Worm (Caenorhabditis elegans) whole organism, L1 larva: ENCODE data around the gene Y48B6A.5.

Experiments used
- C04F5.9 ChIP-seq: sonication (generic microtip); optimal IDR thresholded peaks from 2 replicates; lab custom pipeline; 2016; ENCODE audit warnings: missing genetic modification characterization, missing compliant biosample characterization
- C16A3.4 ChIP-seq: fragments of 150-350 bp; optimal IDR thresholded peaks from 2 replicates; lab custom pipeline; 2014; ENCODE audit warnings: missing biosample characterization, missing genetic modification characterization
- C34B4.2 ChIP-seq: sonication (generic microtip); optimal IDR thresholded peaks from 2 replicates; lab custom pipeline; 2017; ENCODE audit warnings: mild to moderate bottlenecking, missing genetic modification characterization, missing compliant biosample characterization
- F16B12.6 ChIP-seq: fragments of 150-350 bp; optimal IDR thresholded peaks from 2 replicates; lab custom pipeline; 2014; ENCODE audit warnings: missing biosample characterization, missing genetic modification characterization
- aha-1 ChIP-seq: fragments of 150-350 bp; optimal IDR thresholded peaks from 2 replicates; lab custom pipeline; 2014; ENCODE audit warnings: missing biosample characterization, missing genetic modification characterization
- ama-1 ChIP-seq: fragments of 150-350 bp; optimal IDR thresholded peaks from 2 replicates; lab custom pipeline; 2014
- blmp-1 ChIP-seq: fragments of 150-350 bp; optimal IDR thresholded peaks from 2 replicates; lab custom pipeline; 2014; ENCODE audit warnings: missing biosample characterization, missing genetic modification characterization
- ceh-63 ChIP-seq: fragments of 200-800 bp; sonication (Bioruptor generic); optimal IDR thresholded peaks from 2 replicates; lab custom pipeline; 2018; ENCODE audit warnings: mild to moderate bottlenecking, missing genetic modification characterization, missing compliant biosample characterization
- ces-1 ChIP-seq: fragments of 150-350 bp; optimal IDR thresholded peaks from 2 replicates; lab custom pipeline; 2014; ENCODE audit warnings: missing biosample characterization, missing genetic modification reagents, missing genetic modification characterization
- efl-1 ChIP-seq, 4 experiments: fragments of 150-350 bp; optimal IDR thresholded peaks in 3 of 4; peaks in 1 of 4; 1 replicate in 1 of 4; 2 replicates in 3 of 4; lab custom pipeline; 2014; ENCODE audit warnings: missing biosample characterization in 2 of 4, missing genetic modification characterization in 2 of 4, missing genetic modification reagents in 2 of 4
- efl-3 ChIP-seq: fragments of 200-800 bp; sonication (Bioruptor generic); optimal IDR thresholded peaks from 2 replicates; lab custom pipeline; 2018; ENCODE audit warnings: mild to moderate bottlenecking, missing genetic modification characterization, missing compliant biosample characterization
- egl-27 ChIP-seq, 2 experiments: fragments of 150-350 bp in 1 of 2; sonication (generic microtip); optimal IDR thresholded peaks; 3 replicates each; lab custom pipeline; 2017 to 2018; ENCODE audit warnings: missing biosample characterization in 2 of 2, missing genetic modification characterization in 2 of 2, missing genetic modification reagents in 2 of 2
- fkh-8 ChIP-seq: sonication (generic microtip); optimal IDR thresholded peaks from 2 replicates; lab custom pipeline; 2016; ENCODE audit warnings: mild to moderate bottlenecking, missing genetic modification characterization, missing compliant biosample characterization
- irx-1 ChIP-seq: sonication (generic microtip); optimal IDR thresholded peaks from 2 replicates; lab custom pipeline; 2016; ENCODE audit warnings: missing genetic modification characterization, missing compliant biosample characterization
- jun-1 ChIP-seq: fragments of 150-350 bp; optimal IDR thresholded peaks from 2 replicates; lab custom pipeline; 2014; ENCODE audit warnings: missing biosample characterization, missing genetic modification reagents, missing genetic modification characterization
- lin-14 ChIP-seq: fragments of 200-800 bp; sonication (Bioruptor generic); optimal IDR thresholded peaks from 2 replicates; lab custom pipeline; 2018; ENCODE audit warnings: mild to moderate bottlenecking, missing genetic modification characterization, moderate library complexity, missing compliant biosample characterization
- lin-15B ChIP-seq: fragments of 150-350 bp; sonication (generic microtip); optimal IDR thresholded peaks from 3 replicates; lab custom pipeline; 2014; ENCODE audit warnings: missing biosample characterization, missing genetic modification characterization
- lin-35 ChIP-seq, 2 experiments: fragments of 150-350 bp; optimal IDR thresholded peaks; 2 replicates each; lab custom pipeline; 2014; ENCODE audit warnings: missing biosample characterization in 2 of 2, missing genetic modification characterization in 2 of 2, missing genetic modification reagents in 2 of 2
- lin-39 ChIP-seq: fragments of 150-350 bp; optimal IDR thresholded peaks from 2 replicates; lab custom pipeline; 2014; ENCODE audit warnings: missing biosample characterization, missing genetic modification reagents, missing genetic modification characterization
- lsy-2 ChIP-seq, 2 experiments: fragments of 150-350 bp; optimal IDR thresholded peaks; 2 replicates each; lab custom pipeline; 2014; ENCODE audit warnings: missing biosample characterization in 2 of 2, missing genetic modification characterization in 2 of 2
- mef-2 ChIP-seq: fragments of 150-350 bp; optimal IDR thresholded peaks from 2 replicates; lab custom pipeline; 2014; ENCODE audit warnings: missing biosample characterization, missing genetic modification characterization
- mep-1 ChIP-seq: fragments of 150-350 bp; optimal IDR thresholded peaks from 2 replicates; lab custom pipeline; 2014; ENCODE audit warnings: missing biosample characterization, missing genetic modification characterization
- nhr-11 ChIP-seq: fragments of 150-350 bp; optimal IDR thresholded peaks from 2 replicates; lab custom pipeline; 2014; ENCODE audit warnings: missing biosample characterization, missing genetic modification characterization
- nhr-20 ChIP-seq: sonication (generic microtip); optimal IDR thresholded peaks from 2 replicates; lab custom pipeline; 2016; ENCODE audit warnings: mild to moderate bottlenecking, missing genetic modification characterization, missing compliant biosample characterization
- nhr-47 ChIP-seq: sonication (generic microtip); optimal IDR thresholded peaks from 2 replicates; lab custom pipeline; 2016; ENCODE audit warnings: mild to moderate bottlenecking, missing genetic modification characterization, moderate library complexity, missing compliant biosample characterization
- nhr-71 ChIP-seq: sonication (generic microtip); optimal IDR thresholded peaks from 2 replicates; lab custom pipeline; 2016; ENCODE audit warnings: mild to moderate bottlenecking, missing genetic modification characterization, moderate library complexity, missing compliant biosample characterization
- nhr-76 ChIP-seq: sonication (generic microtip); optimal IDR thresholded peaks from 2 replicates; lab custom pipeline; 2017; ENCODE audit warnings: missing biosample characterization, missing genetic modification characterization
- nhr-77 ChIP-seq: fragments of 150-350 bp; optimal IDR thresholded peaks from 2 replicates; lab custom pipeline; 2014; ENCODE audit warnings: missing biosample characterization, missing genetic modification characterization
- nhr-84 ChIP-seq: sonication (generic microtip); optimal IDR thresholded peaks from 2 replicates; lab custom pipeline; 2017; ENCODE audit warnings: missing biosample characterization, missing genetic modification characterization
- nhr-90 ChIP-seq: sonication (generic microtip); optimal IDR thresholded peaks from 2 replicates; lab custom pipeline; 2016; ENCODE audit warnings: mild to moderate bottlenecking, missing genetic modification characterization, missing compliant biosample characterization; ENCODE audit not compliant: poor library complexity
- pag-3 ChIP-seq: sonication (generic microtip); optimal IDR thresholded peaks from 2 replicates; lab custom pipeline; 2017; ENCODE audit warnings: missing genetic modification characterization, mild to moderate bottlenecking, missing compliant biosample characterization, antibody characterized with exemption, borderline replicate concordance; ENCODE audit not compliant: insufficient read depth
- rnt-1 ChIP-seq: sonication (generic microtip); optimal IDR thresholded peaks from 2 replicates; lab custom pipeline; 2016; ENCODE audit warnings: mild to moderate bottlenecking, missing genetic modification characterization, moderate library complexity, missing compliant biosample characterization
- skn-1 ChIP-seq: fragments of 150-350 bp; optimal IDR thresholded peaks from 2 replicates; lab custom pipeline; 2014; ENCODE audit warnings: missing biosample characterization, missing genetic modification characterization
- snpc-4 ChIP-seq: fragments of 150-350 bp; optimal IDR thresholded peaks from 2 replicates; lab custom pipeline; 2014; ENCODE audit warnings: missing biosample characterization, missing genetic modification characterization
- sox-4 ChIP-seq: sonication (generic microtip); optimal IDR thresholded peaks from 2 replicates; lab custom pipeline; 2016; ENCODE audit warnings: missing genetic modification characterization, missing compliant biosample characterization
- tbx-2 ChIP-seq: sonication (generic microtip); optimal IDR thresholded peaks from 2 replicates; lab custom pipeline; 2016; ENCODE audit warnings: missing genetic modification characterization, missing compliant biosample characterization
- unc-130 ChIP-seq: fragments of 150-350 bp; optimal IDR thresholded peaks from 2 replicates; lab custom pipeline; 2017; ENCODE audit warnings: missing biosample characterization, missing genetic modification characterization, inconsistent platforms
- unc-62 ChIP-seq: fragments of 150-350 bp; optimal IDR thresholded peaks from 2 replicates; lab custom pipeline; 2014; ENCODE audit warnings: missing biosample characterization, missing genetic modification reagents, missing genetic modification characterization
- unc-86 ChIP-seq: sonication (generic microtip); optimal IDR thresholded peaks from 2 replicates; lab custom pipeline; 2016; ENCODE audit warnings: missing genetic modification characterization, missing compliant biosample characterization
- unc-98 ChIP-seq: fragments of 200-800 bp; sonication (Bioruptor generic); IDR thresholded peaks from 2 replicates; pipeline ENCODE4 v1.3.6; 2022; ENCODE audit warnings: missing genetic modification characterization, missing compliant biosample characterization
- vab-15 ChIP-seq: sonication (generic microtip); optimal IDR thresholded peaks from 2 replicates; lab custom pipeline; 2017; ENCODE audit warnings: missing genotype, mild to moderate bottlenecking, missing genetic modification characterization, missing compliant biosample characterization
- zip-4 ChIP-seq: fragments of 200-800 bp; sonication (Bioruptor generic); optimal IDR thresholded peaks from 2 replicates; lab custom pipeline; 2018; ENCODE audit warnings: mild to moderate bottlenecking, missing genetic modification characterization, moderate library complexity, missing compliant biosample characterization
- ztf-4 ChIP-seq: fragments of 150-350 bp; optimal IDR thresholded peaks from 2 replicates; lab custom pipeline; 2014; ENCODE audit warnings: missing biosample characterization, missing genetic modification characterization

Y48B6A.5 gene

ce11 chrII:14186937-14187336, 11.9 kb upstream of the Y48B6A.5 start:
- TF ChIP-seq irx-1 (tag; lab: Kevin White, UChicago) (no peak), nhr-90 (no peak), nhr-11 (tag; lab: Kevin White, UChicago) (no peak), efl-3 (GFP tag; lab: Kevin White, UChicago) (no peak), C16A3.4 (tag; lab: Kevin White, UChicago) (no peak), nhr-71 (tag; lab: Kevin White, UChicago) (no peak), skn-1 (no peak), nhr-84 (tag; lab: Kevin White, UChicago) (no peak), nhr-47 (no peak), lin-35 (GFP tag; optimal IDR thresholded peaks at IDR 0.05; lab: Kevin White, UChicago) (no peak), zip-4 (GFP tag; lab: Kevin White, UChicago) (no peak), tbx-2 (no peak), aha-1 (tag; lab: Kevin White, UChicago) (no peak), nhr-77 (no peak), unc-98 (GFP tag; lab: Robert Waterston, UW) (no peak), egl-27 (tag; optimal IDR thresholded peaks at IDR 0.05; lab: Kevin White, UChicago) (no peak), ztf-4 (tag; lab: Kevin White, UChicago) (no peak), F16B12.6 (no peak), lin-15B (tag; lab: Kevin White, UChicago) (no peak)

ce11 chrII:14178233-14178969, 3.4 kb upstream of the Y48B6A.5 start, which contains the start of gene efhd-1:
Gene efhd-1 (plus strand): TSS chrII:14178814.
- TF ChIP-seq nhr-20: no peak
- TF ChIP-seq lin-39 (tag; lab: Kevin White, UChicago): peak; percentile 40
- TF ChIP-seq ztf-4 (tag; lab: Kevin White, UChicago): no peak
- no peak for TF ChIP-seq ceh-63 (GFP tag; lab: Kevin White, UChicago)
- TF ChIP-seq irx-1 (tag; lab: Kevin White, UChicago): no peak
- TF ChIP-seq pag-3 (tag; lab: Kevin White, UChicago): no peak
- no peak for TF ChIP-seq unc-86
- TF ChIP-seq ama-1 (lab: Kevin White, UChicago): no peak
- no peak for TF ChIP-seq C34B4.2
- no peak for TF ChIP-seq efl-1 (optimal IDR thresholded peaks at IDR 0.05; lab: Kevin White, UChicago)
- TF ChIP-seq efl-1 (GFP tag; optimal IDR thresholded peaks at IDR 0.05 in 1 of 2; lab: Kevin White, UChicago): peak in 1 of 2 experiments; percentile 44
- peak; percentile 0 for TF ChIP-seq unc-130 (tag; lab: Kevin White, UChicago)
- TF ChIP-seq ces-1 (GFP tag; lab: Kevin White, UChicago): no peak
- peak; percentile 30 for TF ChIP-seq nhr-71 (tag; lab: Kevin White, UChicago)
- TF ChIP-seq rnt-1 (tag; lab: Kevin White, UChicago): peak; percentile 67
- no peak for TF ChIP-seq mep-1 (tag; lab: Kevin White, UChicago)
- TF ChIP-seq sox-4 (tag; lab: Kevin White, UChicago): no peak
- no peak for TF ChIP-seq fkh-8 (tag; lab: Kevin White, UChicago)
- TF ChIP-seq unc-62 (GFP tag; lab: Kevin White, UChicago): no peak
- TF ChIP-seq snpc-4 (tag; lab: Kevin White, UChicago): no peak
- no peak for TF ChIP-seq mef-2 (tag; lab: Kevin White, UChicago)
- TF ChIP-seq lin-14 (GFP tag; lab: Kevin White, UChicago): peak; percentile 65
- peak in 1 of 2 experiments; percentile 18 for TF ChIP-seq lsy-2 (tag; optimal IDR thresholded peaks at IDR 0.05; lab: Kevin White, UChicago)
- no peak for TF ChIP-seq blmp-1 (tag; lab: Kevin White, UChicago)
- TF ChIP-seq nhr-84 (tag; lab: Kevin White, UChicago): no peak
- TF ChIP-seq C04F5.9: no peak
- no peak for TF ChIP-seq jun-1 (tag; lab: Kevin White, UChicago)
- no peak for TF ChIP-seq nhr-76
- TF ChIP-seq vab-15 (tag; lab: Kevin White, UChicago): no peak
